Worm (Caenorhabditis elegans) whole organism, L3 larva: ENCODE results near the gene ZK287.4.

Experiments
- R02D3.7 ChIP-seq: fragments of 150-350 bp; optimal IDR thresholded peaks from 2 replicates; lab custom pipeline; 2014; ENCODE audit warnings: missing biosample characterization, missing genetic modification characterization
- ZK546.5 ChIP-seq: sonication (generic microtip); optimal IDR thresholded peaks from 2 replicates; lab custom pipeline; 2017; ENCODE audit warnings: missing biosample characterization, missing genetic modification characterization
- aly-2 ChIP-seq: fragments of 150-350 bp; optimal IDR thresholded peaks from 2 replicates; lab custom pipeline; 2014; ENCODE audit warnings: missing biosample characterization, missing genetic modification characterization
- ama-1 ChIP-seq: fragments of 150-350 bp; optimal IDR thresholded peaks from 2 replicates; lab custom pipeline; 2018
- ceh-16 ChIP-seq: sonication (generic microtip); optimal IDR thresholded peaks from 2 replicates; lab custom pipeline; 2017; ENCODE audit warnings: missing biosample characterization, missing genetic modification characterization
- ceh-28 ChIP-seq: fragments of 150-350 bp; optimal IDR thresholded peaks from 2 replicates; lab custom pipeline; 2014; ENCODE audit warnings: missing biosample characterization, missing genetic modification reagents, missing genetic modification characterization
- egl-5 ChIP-seq: fragments of 150-350 bp; optimal IDR thresholded peaks from 2 replicates; lab custom pipeline; 2017; ENCODE audit warnings: missing biosample characterization, missing genetic modification reagents, missing genetic modification characterization, inconsistent platforms
- elt-2 ChIP-seq: sonication (generic microtip); optimal IDR thresholded peaks from 2 replicates; lab custom pipeline; 2016; ENCODE audit warnings: missing genetic modification reagents, mild to moderate bottlenecking, missing genetic modification characterization, missing compliant biosample characterization
- elt-3 ChIP-seq, 3 experiments: fragments of 150-350 bp in 1 of 3; sonication (generic microtip) in 2 of 3; optimal IDR thresholded peaks; 2 replicates in 2 of 3; 4 replicates in 1 of 3; lab custom pipeline; 2014 to 2017; ENCODE audit warnings: missing biosample characterization in 3 of 3, missing genetic modification characterization in 3 of 3
- eor-1 ChIP-seq, 2 experiments: fragments of 150-350 bp; optimal IDR thresholded peaks; 2 replicates each; lab custom pipeline; 2014 to 2018; ENCODE audit warnings: missing biosample characterization in 2 of 2, missing genetic modification characterization in 2 of 2
- hmg-11 ChIP-seq: sonication (generic microtip); optimal IDR thresholded peaks from 2 replicates; lab custom pipeline; 2016; ENCODE audit warnings: missing genetic modification characterization, missing compliant biosample characterization
- jun-1 ChIP-seq: fragments of 150-350 bp; optimal IDR thresholded peaks from 2 replicates; lab custom pipeline; 2014; ENCODE audit warnings: missing biosample characterization, missing genetic modification reagents, missing genetic modification characterization
- lsy-12 ChIP-seq: sonication (generic microtip); optimal IDR thresholded peaks from 2 replicates; lab custom pipeline; 2016; ENCODE audit warnings: mild to moderate bottlenecking, missing genetic modification characterization, missing compliant biosample characterization
- mdl-1 ChIP-seq: fragments of 150-350 bp; optimal IDR thresholded peaks from 2 replicates; lab custom pipeline; 2014; ENCODE audit warnings: missing biosample characterization, missing genetic modification characterization
- nfya-1 ChIP-seq: sonication (generic microtip); optimal IDR thresholded peaks from 2 replicates; lab custom pipeline; 2017; ENCODE audit warnings: missing genetic modification characterization, mild to moderate bottlenecking, missing compliant biosample characterization, antibody characterized with exemption, moderate library complexity; ENCODE audit not compliant: insufficient read depth
- nhr-237 ChIP-seq: fragments of 150-350 bp; optimal IDR thresholded peaks from 2 replicates; lab custom pipeline; 2014; ENCODE audit warnings: missing biosample characterization, missing genetic modification characterization
- nhr-25 ChIP-seq: sonication (generic microtip); optimal IDR thresholded peaks from 2 replicates; lab custom pipeline; 2017; ENCODE audit warnings: missing biosample characterization, missing genetic modification characterization
- nhr-28 ChIP-seq: fragments of 150-350 bp; optimal IDR thresholded peaks from 2 replicates; lab custom pipeline; 2014; ENCODE audit warnings: missing biosample characterization, missing genetic modification characterization
- nhr-43 ChIP-seq: sonication (generic microtip); optimal IDR thresholded peaks from 2 replicates; lab custom pipeline; 2016; ENCODE audit warnings: mild to moderate bottlenecking, missing genetic modification characterization, missing compliant biosample characterization; ENCODE audit not compliant: poor library complexity, severe bottlenecking
- nhr-67 ChIP-seq: fragments of 150-350 bp; optimal IDR thresholded peaks from 2 replicates; lab custom pipeline; 2014; ENCODE audit warnings: missing biosample characterization, missing genetic modification characterization
- nhr-76 ChIP-seq: fragments of 150-350 bp; sonication (generic microtip); optimal IDR thresholded peaks from 5 replicates; lab custom pipeline; 2014; ENCODE audit warnings: missing biosample characterization, missing genetic modification characterization
- pha-4 ChIP-seq: fragments of 150-350 bp; optimal IDR thresholded peaks from 2 replicates; lab custom pipeline; 2014; ENCODE audit warnings: missing biosample characterization, missing genetic modification reagents, missing genetic modification characterization
- pqm-1 ChIP-seq: fragments of 150-350 bp; optimal IDR thresholded peaks from 2 replicates; lab custom pipeline; 2017; ENCODE audit warnings: missing biosample characterization, missing genetic modification characterization, inconsistent platforms
- sea-2 ChIP-seq: fragments of 150-350 bp; sonication (generic microtip); optimal IDR thresholded peaks from 4 replicates; lab custom pipeline; 2014; ENCODE audit warnings: missing biosample characterization, missing genetic modification reagents, missing genetic modification characterization
- skn-1 ChIP-seq: fragments of 150-350 bp; optimal IDR thresholded peaks from 2 replicates; lab custom pipeline; 2014; ENCODE audit warnings: missing biosample characterization, missing genetic modification characterization
- snpc-4 ChIP-seq: fragments of 150-350 bp; optimal IDR thresholded peaks from 2 replicates; lab custom pipeline; 2014; ENCODE audit warnings: missing biosample characterization, missing genetic modification characterization
- tbx-2 ChIP-seq: sonication (generic microtip); optimal IDR thresholded peaks from 2 replicates; lab custom pipeline; 2016; ENCODE audit warnings: mild to moderate bottlenecking, missing genetic modification characterization, missing compliant biosample characterization
- unc-39 ChIP-seq: sonication (generic microtip); optimal IDR thresholded peaks from 4 replicates; lab custom pipeline; 2017; ENCODE audit warnings: missing biosample characterization, missing genetic modification characterization
- unc-62 ChIP-seq: fragments of 150-350 bp; sonication (generic microtip); optimal IDR thresholded peaks from 4 replicates; lab custom pipeline; 2014; ENCODE audit warnings: missing biosample characterization, missing genetic modification reagents, missing genetic modification characterization
- zag-1 ChIP-seq: fragments of 150-350 bp; optimal IDR thresholded peaks from 2 replicates; lab custom pipeline; 2014; ENCODE audit warnings: missing biosample characterization, missing genetic modification characterization

ZK287.4 gene

ce11 chrV:9689364-9689763 lies 3.9 kb upstream of the ZK287.4 start:
- no peak for TF ChIP-seq aly-2
- TF ChIP-seq ceh-28 (tag; lab: Kevin White, UChicago), result no peak
- no peak for TF ChIP-seq hmg-11 (tag; lab: Kevin White, UChicago)
- TF ChIP-seq ZK546.5 (tag; lab: Kevin White, UChicago), result no peak
- peak; percentile 32 for TF ChIP-seq ama-1 (lab: Kevin White, UChicago)
- TF ChIP-seq jun-1 (tag; lab: Kevin White, UChicago), result no peak
- TF ChIP-seq mdl-1 (tag; lab: Kevin White, UChicago), result no peak
- no peak for TF ChIP-seq elt-2 (tag; lab: Kevin White, UChicago)
- no peak for TF ChIP-seq nhr-28 (tag; lab: Kevin White, UChicago)
- TF ChIP-seq, all 47 proteins: peak for 1

DNA sequence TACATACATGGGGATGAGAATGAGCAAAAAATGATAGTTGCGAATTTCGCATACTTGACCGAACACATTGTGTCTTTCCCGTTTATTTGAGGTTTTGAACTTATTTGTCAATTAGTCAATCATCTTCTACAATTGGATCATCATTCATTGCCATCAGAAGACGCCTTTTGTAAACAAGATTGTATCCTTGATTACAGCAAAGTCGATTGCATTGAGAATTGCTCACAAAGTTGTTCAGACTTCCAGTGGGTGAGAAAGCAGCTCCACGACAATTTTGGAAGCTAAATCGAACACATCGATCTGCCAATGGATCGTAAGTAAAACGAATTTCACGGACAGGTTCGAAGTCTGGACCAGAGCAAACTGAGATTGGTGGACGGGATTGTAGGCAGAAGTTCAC lies 5.2 kb downstream of the ZK287.4 start:
- TF ChIP-seq eor-1 (tag; optimal IDR thresholded peaks at IDR 0.05; lab: Kevin White, UChicago) (no peak), nfya-1 (no peak), nhr-25 (tag; lab: Kevin White, UChicago) (no peak), lsy-12 (tag; lab: Kevin White, UChicago) (no peak), zag-1 (tag; lab: Kevin White, UChicago) (no peak), skn-1 (tag; lab: Kevin White, UChicago) (no peak), elt-3 (tag; optimal IDR thresholded peaks at IDR 0.05; lab: Kevin White, UChicago) (no peak), nhr-43 (tag; lab: Kevin White, UChicago) (no peak), mdl-1 (tag; lab: Kevin White, UChicago) (no peak), R02D3.7 (tag; lab: Kevin White, UChicago) (no peak), ZK546.5 (tag; lab: Kevin White, UChicago) (no peak), nhr-76 (tag; lab: Kevin White, UChicago) (no peak), hmg-11 (tag; lab: Kevin White, UChicago) (no peak), snpc-4 (tag; lab: Kevin White, UChicago) (no peak), nhr-237 (tag; lab: Kevin White, UChicago) (no peak), ceh-16 (tag; lab: Kevin White, UChicago) (no peak), egl-5 (no peak), sea-2 (GFP tag; lab: Kevin White, UChicago) (no peak), nhr-28 (tag; lab: Kevin White, UChicago) (no peak), elt-2 (tag; lab: Kevin White, UChicago) (no peak)

DNA sequence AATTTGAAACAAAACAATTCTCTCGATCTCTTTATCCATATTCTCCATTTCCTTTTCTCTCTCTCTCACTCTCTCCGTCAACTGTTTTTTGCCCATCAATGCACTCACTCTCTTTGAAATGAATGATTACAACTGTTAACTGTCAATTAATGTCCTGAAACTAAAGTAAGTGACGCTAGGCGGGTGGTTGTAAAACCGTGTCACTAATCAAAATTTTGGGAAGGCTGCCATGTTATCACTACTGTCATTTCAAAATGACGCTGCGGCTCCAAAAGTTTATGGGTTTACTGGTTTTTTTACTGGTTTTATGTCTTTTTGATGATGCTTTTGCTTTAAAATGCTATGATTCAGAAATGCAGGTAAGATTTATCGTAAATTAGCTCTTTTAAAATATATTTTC lies 6.3 kb downstream of the ZK287.4 start, which contains the start of gene ZK287.9:
Gene ZK287.9 (plus strand): TSS at position 192 of the 400 bp plus-strand sequence.
- TF ChIP-seq unc-62 (GFP tag; lab: Kevin White, UChicago), result no peak
- no peak for TF ChIP-seq ceh-16 (tag; lab: Kevin White, UChicago)
- peak; percentile 67 for TF ChIP-seq elt-2 (tag; lab: Kevin White, UChicago)
- no peak for TF ChIP-seq R02D3.7 (tag; lab: Kevin White, UChicago)
- no peak for TF ChIP-seq nfya-1
- TF ChIP-seq zag-1 (tag; lab: Kevin White, UChicago), result no peak
- TF ChIP-seq tbx-2 (tag; lab: Kevin White, UChicago), result no peak
- TF ChIP-seq pqm-1 (tag; lab: Kevin White, UChicago), result peak; percentile 37
- TF ChIP-seq nhr-67, result no peak
- no peak for TF ChIP-seq lsy-12 (tag; lab: Kevin White, UChicago)
- TF ChIP-seq nhr-25 (tag; lab: Kevin White, UChicago), result no peak
- TF ChIP-seq ZK546.5 (tag; lab: Kevin White, UChicago), result no peak

DNA sequence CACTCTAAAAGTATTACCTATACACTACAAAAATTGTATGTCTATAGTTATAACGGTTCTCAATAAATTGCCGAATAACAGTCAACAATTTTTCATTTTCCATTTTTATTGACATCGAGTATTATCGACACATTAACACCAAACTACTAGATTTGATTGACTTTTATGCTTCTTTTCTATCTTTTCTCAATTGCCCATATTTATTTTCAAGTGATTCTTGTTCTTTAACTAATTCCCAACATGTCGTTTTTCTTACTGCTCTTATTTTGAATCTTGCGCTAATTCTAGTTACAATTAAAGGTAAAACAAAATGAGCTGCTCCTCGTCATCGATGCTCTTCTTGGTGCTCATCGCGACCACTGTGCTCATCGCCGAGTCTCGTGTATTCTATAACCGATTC lies 7.5 kb downstream of the ZK287.4 start, which contains the start of gene cthd-1:
Gene cthd-1 (plus strand): TSS at position 301 of the 400 bp plus-strand sequence.
- TF ChIP-seq nhr-67 (no peak), nhr-28 (tag; lab: Kevin White, UChicago) (no peak), ceh-28 (tag; lab: Kevin White, UChicago) (no peak), unc-39 (tag; lab: Kevin White, UChicago) (no peak)

DNA sequence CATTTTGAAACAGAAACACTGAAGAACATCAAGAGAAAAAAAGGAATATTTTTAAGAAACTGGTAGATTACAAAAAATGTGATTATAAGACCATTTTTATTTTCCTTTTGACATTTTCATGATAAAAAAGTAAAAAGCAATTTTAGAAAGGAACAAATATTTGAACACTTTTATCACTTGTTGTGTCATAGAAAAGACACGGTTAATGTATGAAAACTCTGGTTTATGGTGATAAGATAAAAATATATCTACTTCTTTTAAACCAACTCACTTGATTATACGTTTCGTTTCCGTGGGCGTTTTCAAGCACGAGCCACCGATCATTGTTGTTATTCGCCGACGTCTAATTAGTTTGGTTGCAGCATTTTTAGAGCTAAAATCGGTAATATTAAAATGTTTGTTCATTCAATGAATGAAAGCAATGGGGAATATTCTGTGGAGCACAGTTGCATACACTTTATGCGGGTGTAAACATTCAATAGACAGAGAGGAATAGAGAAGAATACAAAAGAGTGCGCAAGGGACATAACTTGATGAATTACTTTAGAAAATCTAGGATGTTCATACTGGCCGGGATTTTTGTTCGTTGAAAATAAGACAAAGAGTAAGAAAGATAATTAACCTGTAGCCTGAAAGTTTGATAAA lies 12.1 kb downstream of the ZK287.4 start, which contains the start of gene sulp-8:
Gene sulp-8 (minus strand): TSS at position 469 of the 645 bp plus-strand sequence.
- TF ChIP-seq pha-4 (peak; percentile 51), elt-2 (tag; lab: Kevin White, UChicago) (peak; percentile 71), nhr-76 (tag; lab: Kevin White, UChicago) (no peak)
- TF ChIP-seq, all 47 proteins: peak for 2
